Fruit fly (Drosophila melanogaster) ovary, adult (tissue): ENCODE data around the gene SelR.
A peak's percentile ranks its signal among the peaks of the same experiment; 100 is the strongest.

ENCODE experiments used
- CG17801 ChIP-seq: fragments of 200-800 bp; optimal IDR thresholded peaks from 2 replicates; lab custom pipeline; 2019; ENCODE audit warnings: missing biosample characterization, mild to moderate bottlenecking, missing genetic modification characterization, moderate library complexity; ENCODE audit not compliant: partially characterized antibody

Gene SelR

dm6 chr3R:10836924-10837323 is 31.5 kb downstream of the SelR start:
- no peak for TF ChIP-seq CG17801 (GFP tag; lab: Kevin White, UChicago)

dm6 chr3R:10834893-10835292 is 33.5 kb downstream of the SelR start:
- no peak for TF ChIP-seq CG17801 (GFP tag; lab: Kevin White, UChicago)

dm6 chr3R:10832526-10833165 is 35.8 kb downstream of the SelR start:
- TF ChIP-seq CG17801 (GFP tag; lab: Kevin White, UChicago): no peak

- no peak for TF ChIP-seq CG17801 (GFP tag; lab: Kevin White, UChicago)
Measured at dm6 chr3R:10829746-10830145, 38.7 kb downstream of the SelR start.

dm6 chr3R:10828688-10829087 is 39.8 kb downstream of the SelR start:
- no peak for TF ChIP-seq CG17801 (GFP tag; lab: Kevin White, UChicago)

- TF ChIP-seq CG17801 (GFP tag; lab: Kevin White, UChicago): peak; percentile 34
Measured at dm6 chr3R:10826796-10827524, 41.5 kb downstream of the SelR start, which contains the start of gene Cad86C. Cad86C (plus strand) TSS chr3R:10827079.

- TF ChIP-seq CG17801 (GFP tag; lab: Kevin White, UChicago): no peak
Measured at dm6 chr3R:10815032-10815431, 53.4 kb downstream of the SelR start, which contains the start of the genes CG14693 and TTLL15. CG14693 (minus strand) TSS chr3R:10815047. TTLL15 (plus strand) TSS chr3R:10815288.
